Fruit fly (Drosophila melanogaster) whole organism, embryonic: ENCODE measurements around the gene Ppm1.

Experiments used
- Awh ChIP-seq: fragments of 200-800 bp; sonication (Bioruptor generic); IDR thresholded peaks from 2 replicates; pipeline ENCODE4, ENCODE4 v1.3.6; 2022; ENCODE audit warnings: missing biosample characterization, missing genetic modification characterization
- CG1024 ChIP-seq: fragments of 200-800 bp; sonication (Bioruptor generic); IDR thresholded peaks from 2 replicates; pipeline ENCODE4 v1.3.6; 2022; ENCODE audit warnings: missing biosample characterization, missing genetic modification characterization
- CG10979 ChIP-seq: fragments of 200-800 bp; sonication (Bioruptor generic); optimal IDR thresholded peaks from 2 replicates; lab custom pipeline; 2018; ENCODE audit warnings: missing biosample characterization, mild to moderate bottlenecking, missing genetic modification characterization, moderate library complexity
- CG11560 ChIP-seq: fragments of 200-800 bp; sonication (Bioruptor generic); IDR thresholded peaks from 3 replicates; pipeline ENCODE4 v1.3.6; 2022; ENCODE audit warnings: missing biosample characterization, missing genetic modification characterization
- CG12104 ChIP-seq: fragments of 200-800 bp; sonication (Bioruptor generic); optimal IDR thresholded peaks from 3 replicates; lab custom pipeline; 2016; ENCODE audit warnings: missing biosample characterization, missing genetic modification characterization
- CG15514 ChIP-seq: fragments of 200-800 bp; sonication (Bioruptor generic); optimal IDR thresholded peaks from 3 replicates; lab custom pipeline; 2017; ENCODE audit warnings: missing biosample characterization, missing genetic modification characterization, mild to moderate bottlenecking, moderate library complexity, missing genetic modification reagents
- CG17912 ChIP-seq: fragments of 200-800 bp; sonication (Bioruptor generic); optimal IDR thresholded peaks from 2 replicates; lab custom pipeline; 2018; ENCODE audit warnings: missing biosample characterization, mild to moderate bottlenecking, missing genetic modification characterization
- CG2116 ChIP-seq: fragments of 200-800 bp; sonication (Bioruptor generic); optimal IDR thresholded peaks from 3 replicates; lab custom pipeline; 2018; ENCODE audit warnings: missing biosample characterization, mild to moderate bottlenecking, missing genetic modification characterization
- CG30020 ChIP-seq: fragments of 200-800 bp; optimal IDR thresholded peaks from 2 replicates; lab custom pipeline; 2019; ENCODE audit warnings: missing biosample characterization, mild to moderate bottlenecking, missing genetic modification characterization, moderate library complexity
- CG34422 ChIP-seq: fragments of 200-800 bp; sonication (Bioruptor generic); IDR thresholded peaks from 3 replicates; pipeline ENCODE4 v1.3.6; 2022; ENCODE audit warnings: missing biosample characterization, missing genetic modification characterization
- CG4424 ChIP-seq: fragments of 200-800 bp; sonication (Bioruptor generic); optimal IDR thresholded peaks from 3 replicates; lab custom pipeline; 2016; ENCODE audit warnings: missing biosample characterization, missing genetic modification characterization
- CG4820 ChIP-seq: fragments of 200-800 bp; sonication (Bioruptor generic); optimal IDR thresholded peaks from 3 replicates; lab custom pipeline; 2016; ENCODE audit warnings: missing biosample characterization, missing genetic modification characterization
- CG6813 ChIP-seq: fragments of 200-800 bp; sonication (Bioruptor generic); optimal IDR thresholded peaks from 2 replicates; lab custom pipeline; 2017; ENCODE audit warnings: missing biosample characterization, missing genetic modification characterization, mild to moderate bottlenecking, moderate library complexity, missing genetic modification reagents
- CG8089 ChIP-seq: fragments of 200-800 bp; sonication (Bioruptor generic); optimal IDR thresholded peaks from 3 replicates; lab custom pipeline; 2016; ENCODE audit warnings: missing biosample characterization, missing genetic modification characterization
- CG8765 ChIP-seq: fragments of 200-800 bp; sonication (Bioruptor generic); IDR thresholded peaks from 2 replicates; pipeline ENCODE4 v1.3.6; 2022; ENCODE audit warnings: missing biosample characterization, missing genetic modification characterization
- Deaf1 ChIP-seq: fragments of 200-800 bp; optimal IDR thresholded peaks from 3 replicates; lab custom pipeline; 2019; ENCODE audit warnings: missing biosample characterization, mild to moderate bottlenecking, missing genetic modification characterization, moderate library complexity
- Fer1 ChIP-seq: fragments of 200-800 bp; sonication (Bioruptor generic); optimal IDR thresholded peaks from 2 replicates; lab custom pipeline; 2017; ENCODE audit warnings: missing biosample characterization, mild to moderate bottlenecking, missing genetic modification characterization
- Hmr ChIP-seq: fragments of 200-800 bp; sonication (Bioruptor generic); optimal IDR thresholded peaks from 3 replicates; lab custom pipeline; 2017; ENCODE audit warnings: mild to moderate bottlenecking, missing biosample characterization, missing genetic modification reagents, missing genetic modification characterization
- NFAT ChIP-seq: fragments of 200-800 bp; sonication (Bioruptor generic); IDR thresholded peaks from 2 replicates; pipeline ENCODE4 v1.3.6; 2022; ENCODE audit warnings: missing biosample characterization, missing genetic modification characterization
- Nf-YA ChIP-seq: fragments of 200-800 bp; sonication (Bioruptor generic); IDR thresholded peaks from 2 replicates; pipeline ENCODE4 v1.3.6; 2022; ENCODE audit warnings: missing biosample characterization, missing genetic modification characterization
- PHDP ChIP-seq: fragments of 200-800 bp; sonication (Bioruptor generic); optimal IDR thresholded peaks from 3 replicates; lab custom pipeline; 2018; ENCODE audit warnings: missing biosample characterization, mild to moderate bottlenecking, missing genetic modification characterization, moderate library complexity
- Ptx1 ChIP-seq: fragments of 200-800 bp; sonication (Bioruptor generic); IDR thresholded peaks from 2 replicates; pipeline ENCODE4 v1.3.6; 2022; ENCODE audit warnings: missing biosample characterization, missing genetic modification characterization
- Scr ChIP-seq: fragments of 200-800 bp; sonication (Bioruptor generic); IDR thresholded peaks from 2 replicates; pipeline ENCODE4 v1.3.6; 2022; ENCODE audit warnings: missing biosample characterization, missing genetic modification characterization; ENCODE audit not compliant: partially characterized antibody
- ase ChIP-seq: fragments of 200-800 bp; sonication (Bioruptor generic); IDR thresholded peaks from 3 replicates; pipeline ENCODE4 v1.3.6; 2022; ENCODE audit warnings: missing biosample characterization, missing genetic modification characterization
- bigmax ChIP-seq: fragments of 200-800 bp; sonication (Bioruptor generic); optimal IDR thresholded peaks from 2 replicates; lab custom pipeline; 2018; ENCODE audit warnings: missing biosample characterization, mild to moderate bottlenecking, missing genetic modification characterization
- corto ChIP-seq: fragments of 200-800 bp; sonication (Bioruptor generic); optimal IDR thresholded peaks from 2 replicates; lab custom pipeline; 2016; ENCODE audit warnings: missing biosample characterization, mild to moderate bottlenecking, missing genetic modification characterization, moderate library complexity
- crol ChIP-seq: fragments of 200-800 bp; sonication (Bioruptor generic); IDR thresholded peaks from 2 replicates; pipeline ENCODE4 v1.3.6; 2022; ENCODE audit warnings: missing biosample characterization, missing genetic modification characterization
- dan ChIP-seq: fragments of 200-800 bp; sonication (Bioruptor generic); IDR thresholded peaks from 2 replicates; pipeline ENCODE4 v1.3.6; 2022; ENCODE audit warnings: missing biosample characterization, missing genetic modification characterization
- disco-r ChIP-seq: fragments of 200-800 bp; sonication (Bioruptor generic); optimal IDR thresholded peaks from 2 replicates; lab custom pipeline; 2016; ENCODE audit warnings: missing biosample characterization, missing genetic modification characterization
- ewg ChIP-seq: fragments of 200-800 bp; sonication (Bioruptor generic); optimal IDR thresholded peaks from 3 replicates; lab custom pipeline; 2017; ENCODE audit warnings: mild to moderate bottlenecking, missing biosample characterization, missing genetic modification reagents, missing genetic modification characterization
- gfzf ChIP-seq: fragments of 200-800 bp; sonication (Bioruptor generic); optimal IDR thresholded peaks from 2 replicates; lab custom pipeline; 2016; ENCODE audit warnings: missing biosample characterization, mild to moderate bottlenecking, missing genetic modification characterization, moderate library complexity
- insv ChIP-seq, 2 experiments: fragments of 200-800 bp; sonication (Bioruptor generic); optimal IDR thresholded peaks; 3 replicates each; lab custom pipeline; 2016 to 2018; ENCODE audit warnings: missing biosample characterization in 2 of 2, missing genetic modification characterization in 2 of 2
- knrl ChIP-seq: fragments of 200-800 bp; sonication (Bioruptor generic); IDR thresholded peaks from 3 replicates; pipeline ENCODE4 v1.3.6; 2022; ENCODE audit warnings: missing biosample characterization, missing genetic modification characterization; ENCODE audit not compliant: partially characterized antibody
- lab ChIP-seq: fragments of 200-800 bp; sonication (Bioruptor generic); optimal IDR thresholded peaks from 3 replicates; lab custom pipeline; 2017; ENCODE audit warnings: missing biosample characterization, missing genetic modification characterization, mild to moderate bottlenecking, moderate library complexity, missing genetic modification reagents
- mirr ChIP-seq: fragments of 200-800 bp; sonication (Bioruptor generic); optimal IDR thresholded peaks from 3 replicates; lab custom pipeline; 2018; ENCODE audit warnings: missing biosample characterization, mild to moderate bottlenecking, missing genetic modification characterization
- nerfin-2 ChIP-seq: fragments of 200-800 bp; sonication (Bioruptor generic); IDR thresholded peaks from 2 replicates; pipeline ENCODE4 v1.3.6; 2022; ENCODE audit warnings: missing biosample characterization, missing genetic modification characterization; ENCODE audit not compliant: partially characterized antibody
- nom ChIP-seq: fragments of 200-800 bp; sonication (Bioruptor generic); optimal IDR thresholded peaks from 2 replicates; lab custom pipeline; 2017; ENCODE audit warnings: missing biosample characterization, missing genetic modification characterization, mild to moderate bottlenecking, moderate library complexity, missing genetic modification reagents
- pan ChIP-seq, 4 experiments: fragments of >200 bp in 3 of 4; fragments of 200-800 bp in 1 of 4; sonication (Bioruptor generic) in 1 of 4; optimal IDR thresholded peaks in 3 of 4; IDR thresholded peaks in 1 of 4; 2 replicates each; pipeline versions ENCODE4 v1.3.6 to Lab custom; 2017 to 2022; ENCODE audit warnings: missing biosample characterization in 2 of 4, missing genetic modification characterization in 2 of 4, mixed read lengths in 1 of 4
- pita ChIP-seq: fragments of 200-800 bp; sonication (Bioruptor generic); optimal IDR thresholded peaks from 2 replicates; lab custom pipeline; 2017; ENCODE audit warnings: missing biosample characterization, mild to moderate bottlenecking, missing genetic modification characterization
- repo ChIP-seq: fragments of 200-800 bp; sonication (Bioruptor generic); optimal IDR thresholded peaks from 2 replicates; lab custom pipeline; 2016; ENCODE audit warnings: missing biosample characterization, missing genetic modification characterization
- sna ChIP-seq: fragments of 200-800 bp; sonication (Bioruptor generic); IDR thresholded peaks from 2 replicates; pipeline ENCODE4 v1.3.6; 2022; ENCODE audit warnings: missing biosample characterization, missing genetic modification characterization; ENCODE audit not compliant: partially characterized antibody
- so ChIP-seq: fragments of 200-800 bp; sonication (Bioruptor generic); IDR thresholded peaks from 3 replicates; pipeline ENCODE4 v1.3.6; 2022; ENCODE audit warnings: missing biosample characterization, missing genetic modification characterization
- sob ChIP-seq: fragments of 200-800 bp; sonication (Bioruptor generic); IDR thresholded peaks from 2 replicates; pipeline ENCODE4 v1.3.6; 2022; ENCODE audit warnings: missing biosample characterization, missing genetic modification characterization
- tgo ChIP-seq: fragments of 200-800 bp; sonication (Bioruptor generic); IDR thresholded peaks from 3 replicates; pipeline ENCODE4 v1.3.6; 2022; ENCODE audit warnings: missing biosample characterization, missing genetic modification characterization
- ttk ChIP-seq: fragments of 200-800 bp; sonication (Bioruptor generic); IDR thresholded peaks from 2 replicates; pipeline ENCODE4 v2.1.2; 2022; ENCODE audit warnings: missing biosample characterization, missing genetic modification characterization
- wdn ChIP-seq: fragments of 200-800 bp; sonication (Bioruptor generic); IDR thresholded peaks from 2 replicates; pipeline ENCODE4 v1.3.6; 2022; ENCODE audit warnings: missing biosample characterization, missing genetic modification characterization
- z ChIP-seq: fragments of 200-800 bp; sonication (Bioruptor generic); IDR thresholded peaks from 3 replicates; pipeline ENCODE4 v1.3.6; 2022; ENCODE audit warnings: missing biosample characterization, missing genetic modification characterization
- zen ChIP-seq: fragments of 200-800 bp; sonication (Bioruptor generic); optimal IDR thresholded peaks from 3 replicates; lab custom pipeline; 2018; ENCODE audit warnings: missing biosample characterization, mild to moderate bottlenecking, missing genetic modification characterization, moderate library complexity
- zen2 ChIP-seq: fragments of 200-800 bp; sonication (Bioruptor generic); IDR thresholded peaks from 3 replicates; pipeline ENCODE4 v1.3.6; 2022; ENCODE audit warnings: missing biosample characterization, missing genetic modification characterization; ENCODE audit not compliant: partially characterized antibody

Ppm1 gene

dm6 chr3L:603847-604550 is 22.9 kb downstream of the Ppm1 start, which contains the start of gene CG13893 (continued):
- peak; percentile 68 for TF ChIP-seq mirr (GFP tag; lab: Kevin White, UChicago)
- peak; percentile 34; the same call in 2 of the 3 replicates for TF ChIP-seq tgo (GFP tag; lab: Robert Waterston, UW)
- no peak for TF ChIP-seq pita (GFP tag; lab: Kevin White, UChicago)
- peak; percentile 71 for TF ChIP-seq Fer1
- TF ChIP-seq repo (GFP tag; lab: Kevin White, UChicago), result no peak
- TF ChIP-seq ase (GFP tag; lab: Robert Waterston, UW), result no peak
- peak; percentile 35 for TF ChIP-seq bigmax
- TF ChIP-seq wdn (GFP tag; lab: Robert Waterston, UW), result peak; percentile 42; the same call in 1 of the 2 replicates
- peak; percentile 73 for TF ChIP-seq NFAT
- TF ChIP-seq CG8089 (GFP tag; lab: Kevin White, UChicago), result no peak
- TF ChIP-seq CG12104 (GFP tag; lab: Kevin White, UChicago), result peak; percentile 5
- peak; percentile 51; the same call in 1 of the 2 replicates for TF ChIP-seq crol
- peak; percentile 64 for TF ChIP-seq Hmr (GFP tag; lab: Kevin White, UChicago)
- peak; percentile 72; the same call in 1 of the 2 replicates for TF ChIP-seq sob (GFP tag; lab: Robert Waterston, UW)
- peak; percentile 48; the same call in 1 of the 2 replicates for TF ChIP-seq ttk (GFP tag; lab: Robert Waterston, UW)
- peak; percentile 77; the same call in 1 of the 3 replicates for TF ChIP-seq CG34422 (GFP tag; lab: Robert Waterston, UW)
- peak; percentile 32; the same call in 1 of the 2 replicates for TF ChIP-seq Nf-YA (GFP tag; lab: Robert Waterston, UW)
- peak in 1 of 2 experiments; percentile 13 for TF ChIP-seq insv (GFP tag; optimal IDR thresholded peaks at IDR 0.05; lab: Kevin White, UChicago)
- TF ChIP-seq Ptx1 (GFP tag; lab: Robert Waterston, UW), result no peak
- TF ChIP-seq so (GFP tag; lab: Robert Waterston, UW), result peak; percentile 44; the same call in 1 of the 3 replicates
- TF ChIP-seq CG4424, result no peak
- TF ChIP-seq CG30020 (tag; lab: Kevin White, UChicago), result no peak
- peak; percentile 89 for TF ChIP-seq Deaf1 (tag; lab: Kevin White, UChicago)
- TF ChIP-seq disco-r (GFP tag; lab: Kevin White, UChicago), result no peak
- TF ChIP-seq CG1024, result peak; percentile 41; the same call in 1 of the 2 replicates
- TF ChIP-seq lab, result peak; percentile 69
- no peak for TF ChIP-seq sna (GFP tag; lab: Robert Waterston, UW)
- 0 out of 3 replicates have a peak, but pooled peaks have one; percentile 6 for TF ChIP-seq z (GFP tag; lab: Robert Waterston, UW)
- peak; percentile 25; the same call in 1 of the 3 replicates for TF ChIP-seq zen2
- TF ChIP-seq corto (GFP tag; lab: Kevin White, UChicago), result peak; percentile 32
- no peak for TF ChIP-seq CG8765 (GFP tag; lab: Robert Waterston, UW)
- TF ChIP-seq CG11560 (tag; lab: Robert Waterston, UW), result no peak
- no peak for TF ChIP-seq CG10979

dm6 chr3L:604701-605100 is 23.6 kb downstream of the Ppm1 start:
- TF ChIP-seq Fer1 (no peak), CG6813 (no peak), nerfin-2 (GFP tag; lab: Robert Waterston, UW) (no peak), dan (no peak), CG2116 (GFP tag; lab: Kevin White, UChicago) (no peak), pan (optimal IDR thresholded peaks at IDR 0.05; lab: Kevin White, UChicago) (no peak), pan (GFP tag; optimal IDR thresholded peaks at IDR 0.05 in 1 of 2, IDR thresholded peaks at IDR 0.05 in 1 of 2) (no peak), ewg (GFP tag; lab: Kevin White, UChicago) (no peak), PHDP (no peak), knrl (peak; percentile 59), gfzf (GFP tag; lab: Kevin White, UChicago) (peak; percentile 49), nom (GFP tag; lab: Kevin White, UChicago) (no peak), zen (tag; lab: Kevin White, UChicago) (peak; percentile 67), CG4820 (GFP tag; lab: Kevin White, UChicago) (no peak), Awh (GFP tag; lab: Robert Waterston, UW) (no peak), CG15514 (GFP tag; lab: Kevin White, UChicago) (peak; percentile 19), CG17912 (GFP tag; lab: Kevin White, UChicago) (no peak), wdn (GFP tag; lab: Robert Waterston, UW) (no peak), Scr (GFP tag; lab: Robert Waterston, UW) (peak; percentile 58)
